Worm (Caenorhabditis elegans) whole organism, L3 larva: ENCODE data around the gene eak-7.

Experiments
- daf-12 ChIP-seq: fragments of 150-350 bp; optimal IDR thresholded peaks from 2 replicates; lab custom pipeline; 2014; ENCODE audit warnings: missing biosample characterization, missing genetic modification reagents, missing genetic modification characterization
- fos-1 ChIP-seq: fragments of 150-350 bp; optimal IDR thresholded peaks from 2 replicates; lab custom pipeline; 2014; ENCODE audit warnings: missing biosample characterization, missing genetic modification characterization
- lin-39 ChIP-seq: fragments of 150-350 bp; optimal IDR thresholded peaks from 2 replicates; lab custom pipeline; 2018; ENCODE audit warnings: missing biosample characterization, missing genetic modification reagents, missing genetic modification characterization
- nhr-12 ChIP-seq: fragments of 150-350 bp; optimal IDR thresholded peaks from 2 replicates; lab custom pipeline; 2014; ENCODE audit warnings: missing biosample characterization, missing genetic modification characterization
- unc-62 ChIP-seq: fragments of 150-350 bp; sonication (generic microtip); optimal IDR thresholded peaks from 4 replicates; lab custom pipeline; 2014; ENCODE audit warnings: missing biosample characterization, missing genetic modification reagents, missing genetic modification characterization

- TF ChIP-seq unc-62 (no peak), nhr-12 (tag; lab: Kevin White, UChicago) (no peak), fos-1 (tag; lab: Kevin White, UChicago) (no peak), daf-12 (tag; lab: Kevin White, UChicago) (no peak), lin-39 (no peak)
These were observed 29.4 kb downstream of the eak-7 start for ce11 chrIV:12536358-12536757.
